Fruit fly (Drosophila melanogaster): ENCODE results near the gene CG6293.

DNA sequence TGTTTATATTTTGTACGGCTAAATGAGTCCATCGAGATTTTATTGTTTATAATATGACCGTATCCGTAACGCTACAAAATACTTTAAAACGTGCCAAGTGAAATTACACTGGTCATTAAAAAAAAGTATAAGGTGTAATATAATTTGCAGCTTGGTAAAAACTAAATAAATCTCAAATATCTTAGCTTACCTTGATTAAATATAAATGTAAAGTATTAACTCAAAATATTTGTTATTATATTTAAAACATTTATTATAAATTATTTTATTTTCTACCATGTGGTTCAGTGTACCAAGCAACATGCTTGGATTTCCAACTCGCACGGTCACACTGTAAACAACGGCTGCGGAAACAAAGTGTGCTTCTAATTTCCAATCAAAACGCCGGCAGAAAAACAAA lies 49.6 kb downstream of the CG6293 start, which contains the start of the genes Sirt6 and pont:
- TF ChIP-seq CG15336 (GFP tag; IDR thresholded peaks at IDR 0.05), result no peak
- TF ChIP-seq fd85E (GFP tag; optimal IDR thresholded peaks at IDR 0.05), result peak; percentile 17
- peak; percentile 96 for TF ChIP-seq Ets96B (tag; optimal IDR thresholded peaks at IDR 0.05)
- peak; percentile 83 for TF ChIP-seq Met (GFP tag; optimal IDR thresholded peaks at IDR 0.05)
- peak; percentile 83 for TF ChIP-seq CG16779 (tag; optimal IDR thresholded peaks at IDR 0.05)
- TF ChIP-seq Ets21C (GFP tag; optimal IDR thresholded peaks at IDR 0.05), result peak; percentile 67
- TF ChIP-seq dac (GFP tag; optimal IDR thresholded peaks at IDR 0.05), result peak; percentile 54
- TF ChIP-seq OdsH (GFP tag; optimal IDR thresholded peaks at IDR 0.05), result peak; percentile 95
- peak; percentile 80 to 88 for TF ChIP-seq ss (GFP tag; optimal IDR thresholded peaks at IDR 0.05)
- peak; percentile 79 for TF ChIP-seq Hr39 (GFP tag; optimal IDR thresholded peaks at IDR 0.05)
- TF ChIP-seq spab (GFP tag; optimal IDR thresholded peaks at IDR 0.05), result peak; percentile 85
- TF ChIP-seq achi (GFP tag; optimal IDR thresholded peaks at IDR 0.05), result peak; percentile 92
